Worm (Caenorhabditis elegans): ENCODE measurements around the gene F27E5.9.

F27E5.9 gene

DNA sequence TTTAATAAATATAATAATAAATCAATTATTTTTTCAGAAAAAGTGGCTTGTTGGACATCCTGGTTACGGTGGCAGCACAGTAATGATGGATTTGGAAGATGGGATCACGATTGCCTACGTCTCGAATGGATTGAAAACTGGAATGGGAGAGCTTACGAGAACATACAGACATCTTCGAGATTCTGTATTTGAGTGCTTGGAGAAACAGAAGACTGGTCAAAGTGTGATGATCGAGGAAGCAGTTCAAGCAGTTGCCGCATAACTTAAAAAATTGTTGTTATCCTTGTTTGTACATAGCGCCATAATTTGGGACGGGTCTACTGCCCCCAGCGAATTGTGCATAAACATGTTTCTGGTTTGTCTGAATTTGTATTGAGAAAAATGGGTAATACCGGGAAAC is 36.3 kb upstream of the F27E5.9 start (continued):
- no peak for TF ChIP-seq ceh-31 (tag; optimal IDR thresholded peaks at IDR 0.05)

DNA sequence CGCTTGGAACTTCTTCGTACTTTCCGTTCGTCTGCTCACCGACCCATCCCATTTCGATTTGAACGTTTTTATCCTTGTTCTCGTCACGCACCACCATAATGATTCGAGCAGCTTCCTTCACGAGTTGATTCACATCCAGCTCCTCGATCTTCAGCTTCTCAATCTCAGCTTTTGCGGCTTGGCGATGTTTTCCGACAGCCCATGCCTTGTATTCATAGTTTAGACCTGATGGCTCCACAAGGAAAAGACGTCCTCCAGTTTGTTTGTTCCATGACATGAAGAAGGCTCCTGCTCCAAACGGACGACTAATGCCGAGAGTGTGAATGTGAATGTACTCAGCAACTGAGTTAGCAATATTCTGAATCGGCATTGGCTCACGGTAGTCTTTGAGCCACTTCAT is 35.7 kb upstream of the F27E5.9 start:
- TF ChIP-seq ceh-9 (tag; optimal IDR thresholded peaks at IDR 0.05) (no peak), F13H6.1 (tag; optimal IDR thresholded peaks at IDR 0.05) (no peak), che-1 (tag; optimal IDR thresholded peaks at IDR 0.05) (no peak), ztf-16 (tag; optimal IDR thresholded peaks at IDR 0.05) (no peak), sdc-2 (tag; optimal IDR thresholded peaks at IDR 0.05) (no peak), ref-2 (tag; optimal IDR thresholded peaks at IDR 0.05) (no peak), K02D7.2 (tag; optimal IDR thresholded peaks at IDR 0.05) (no peak), sox-4 (tag; optimal IDR thresholded peaks at IDR 0.05) (no peak), ahr-1 (tag; optimal IDR thresholded peaks at IDR 0.05) (no peak), K09A11.1 (tag; optimal IDR thresholded peaks at IDR 0.05; ENCODE audit: insufficient read depth) (no peak), fkh-10 (GFP tag; optimal IDR thresholded peaks at IDR 0.05) (no peak), zip-5 (tag; optimal IDR thresholded peaks at IDR 0.05) (no peak), hlh-15 (tag; optimal IDR thresholded peaks at IDR 0.05) (no peak)

DNA sequence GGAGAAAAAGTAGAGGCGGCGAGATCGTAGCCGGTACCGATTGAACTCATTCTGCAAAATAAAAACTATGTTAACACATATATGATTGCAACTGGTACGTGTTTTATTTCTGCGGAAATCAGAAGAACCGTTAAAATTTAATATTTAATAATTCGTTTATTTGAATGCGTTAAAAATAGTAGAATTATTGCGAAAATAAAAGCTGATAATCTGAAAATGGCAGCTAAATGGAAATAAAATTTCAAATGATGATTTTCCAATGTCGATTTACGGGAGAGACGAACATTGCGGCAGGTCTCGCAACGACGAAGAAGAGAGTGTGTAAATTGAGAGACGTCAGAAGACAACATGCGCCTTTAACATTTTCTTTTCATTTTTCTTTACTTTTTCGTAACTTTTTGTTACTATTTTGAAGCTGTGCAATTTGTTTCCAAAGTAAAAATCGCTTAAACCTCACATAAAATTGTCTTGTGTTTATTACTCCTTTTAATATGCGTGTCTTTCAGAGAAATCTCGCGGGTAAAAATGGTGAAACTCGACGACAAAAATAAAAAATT is 34.9 kb upstream of the F27E5.9 start, which contains the start of the genes pas-7 and puf-12:
Gene pas-7 (minus strand): TSS at position 51 of the 557 bp plus-strand sequence.
Gene puf-12 (plus strand): TSS at position 507 of the 557 bp plus-strand sequence.
- TF ChIP-seq ceh-31 (tag; optimal IDR thresholded peaks at IDR 0.05) (peak; percentile 7), pax-1 (tag; optimal IDR thresholded peaks at IDR 0.05) (peak; percentile 4), hlh-8 (tag; optimal IDR thresholded peaks at IDR 0.05) (no peak)

DNA sequence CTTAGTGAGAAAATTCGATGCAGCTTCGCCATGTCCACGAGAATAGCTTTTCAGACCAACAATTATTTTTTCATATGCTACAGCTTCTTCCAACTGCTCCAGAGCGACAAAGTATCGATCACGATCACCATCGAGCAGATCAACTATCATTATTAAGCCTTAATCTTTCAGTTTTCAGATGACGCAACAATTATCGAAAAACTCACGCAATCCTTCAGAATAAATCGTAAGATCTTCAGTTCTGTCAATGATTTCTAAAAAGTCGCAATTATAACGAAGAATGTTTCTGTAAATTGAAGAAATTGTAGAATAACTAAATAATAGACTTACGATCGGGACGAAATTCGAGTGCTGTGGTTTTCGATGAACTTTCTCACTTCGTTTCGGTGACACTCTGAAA is 31.5 kb upstream of the F27E5.9 start:
- TF ChIP-seq ceh-31 (tag; optimal IDR thresholded peaks at IDR 0.05): no peak
- no peak for TF ChIP-seq ceh-19 (GFP tag; optimal IDR thresholded peaks at IDR 0.05)
- no peak for TF ChIP-seq ceh-22 (tag; optimal IDR thresholded peaks at IDR 0.05)
- TF ChIP-seq nhr-232 (tag; optimal IDR thresholded peaks at IDR 0.05): no peak
- no peak for TF ChIP-seq sdc-2 (tag; optimal IDR thresholded peaks at IDR 0.05)
- no peak for TF ChIP-seq nhr-11 (tag; optimal IDR thresholded peaks at IDR 0.05)
- no peak for TF ChIP-seq T23F11.4 (GFP tag; optimal IDR thresholded peaks at IDR 0.05)
- no peak for TF ChIP-seq pag-3 (tag; optimal IDR thresholded peaks at IDR 0.05; ENCODE audit: borderline replicate concordance)
- no peak for TF ChIP-seq lim-6 (tag; optimal IDR thresholded peaks at IDR 0.05)
- no peak for TF ChIP-seq che-1 (tag; optimal IDR thresholded peaks at IDR 0.05)

DNA sequence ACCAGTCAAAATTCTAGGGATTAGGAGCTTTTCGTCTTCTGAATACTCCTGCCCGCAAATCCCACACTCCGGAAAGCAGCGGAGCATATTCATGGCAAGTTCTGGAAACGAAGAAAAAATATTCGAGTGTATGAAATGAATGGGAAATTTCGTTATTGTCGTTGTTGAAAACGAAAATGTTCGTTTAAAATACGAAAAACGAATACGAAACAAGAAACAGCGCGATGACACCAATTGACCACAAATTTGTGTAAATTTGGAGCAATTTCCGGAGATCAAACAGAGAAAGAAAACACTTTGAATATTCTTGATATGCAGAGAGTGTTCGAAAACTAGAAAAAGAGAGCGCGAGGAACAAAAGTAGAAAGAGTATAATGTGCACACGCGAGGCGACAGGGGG is 29.1 kb upstream of the F27E5.9 start, which contains the start of gene ZK945.4:
Gene ZK945.4 (minus strand): TSS at position 101 of the 400 bp plus-strand sequence.
- TF ChIP-seq pha-4 (tag; optimal IDR thresholded peaks at IDR 0.05) (no peak), eyg-1 (tag; optimal IDR thresholded peaks at IDR 0.05) (no peak), ceh-18 (tag; optimal IDR thresholded peaks at IDR 0.05) (no peak), ahr-1 (tag; optimal IDR thresholded peaks at IDR 0.05) (no peak), dve-1 (tag; optimal IDR thresholded peaks at IDR 0.05) (no peak), ttx-3 (tag; optimal IDR thresholded peaks at IDR 0.05) (no peak)

- TF ChIP-seq ahr-1 (tag; optimal IDR thresholded peaks at IDR 0.05): no peak
- TF ChIP-seq tbx-2 (tag; optimal IDR thresholded peaks at IDR 0.05): no peak
- TF ChIP-seq ceh-6 (GFP tag; optimal IDR thresholded peaks at IDR 0.05): no peak
- TF ChIP-seq hlh-6 (tag; optimal IDR thresholded peaks at IDR 0.05): no peak
- no peak for TF ChIP-seq pat-9 (tag; optimal IDR thresholded peaks at IDR 0.05)
- TF ChIP-seq sox-2 (GFP tag; IDR thresholded peaks at IDR 0.05): no peak
- TF ChIP-seq K09A11.1 (tag; optimal IDR thresholded peaks at IDR 0.05; ENCODE audit: insufficient read depth): no peak
- no peak for TF ChIP-seq syd-9 (tag; optimal IDR thresholded peaks at IDR 0.05)
- no peak for TF ChIP-seq sox-4 (tag; optimal IDR thresholded peaks at IDR 0.05)
These were observed 27.9 kb upstream of the F27E5.9 start, which contains the start of gene ZK945.6 for ce11 chrII:10106870-10107269. Gene ZK945.6, minus strand, starts transcription at chrII:10106970.
